Fruit fly (Drosophila melanogaster) whole organism, prepupa: Measurements from ENCODE around the gene Ent1.
A peak's percentile ranks its signal among the peaks of the same experiment; 100 is the strongest.

Experiments
- CG10631 ChIP-seq: fragments of 200-800 bp; sonication (Bioruptor generic); optimal IDR thresholded peaks from 2 replicates; lab custom pipeline; 2016; ENCODE audit warnings: missing biosample characterization, missing genetic modification characterization
- CG11902 ChIP-seq: fragments of 200-800 bp; sonication (Bioruptor generic); optimal IDR thresholded peaks from 3 replicates; lab custom pipeline; 2016; ENCODE audit warnings: missing biosample characterization, missing genetic modification characterization
- CG15336 ChIP-seq: fragments of 200-800 bp; sonication (Bioruptor generic); IDR thresholded peaks from 2 replicates; pipeline ENCODE4 v1.3.6; 2022; ENCODE audit warnings: missing biosample characterization, missing genetic modification characterization
- CG16779 ChIP-seq: fragments of 200-800 bp; sonication (Bioruptor generic); optimal IDR thresholded peaks from 3 replicates; lab custom pipeline; 2017; ENCODE audit warnings: missing biosample characterization, mild to moderate bottlenecking, missing genetic modification characterization
- CG3032 ChIP-seq: fragments of 200-800 bp; optimal IDR thresholded peaks from 2 replicates; lab custom pipeline; 2019; ENCODE audit warnings: missing biosample characterization, mild to moderate bottlenecking, missing genetic modification characterization, moderate library complexity
- CG31627 ChIP-seq: fragments of 200-800 bp; sonication (Bioruptor generic); optimal IDR thresholded peaks from 3 replicates; lab custom pipeline; 2016; ENCODE audit warnings: missing biosample characterization, missing genetic modification characterization
- CG34406 ChIP-seq: fragments of 200-800 bp; sonication (Bioruptor generic); optimal IDR thresholded peaks from 3 replicates; lab custom pipeline; 2016; ENCODE audit warnings: missing biosample characterization, missing genetic modification characterization
- CG3919 ChIP-seq: fragments of 200-800 bp; sonication (Bioruptor generic); optimal IDR thresholded peaks from 3 replicates; lab custom pipeline; 2016; ENCODE audit warnings: missing biosample characterization, missing genetic modification characterization
- CG6792 ChIP-seq: fragments of 200-800 bp; sonication (Bioruptor generic); optimal IDR thresholded peaks from 3 replicates; lab custom pipeline; 2016; ENCODE audit warnings: missing biosample characterization, missing genetic modification characterization
- CG6808 ChIP-seq: fragments of 200-800 bp; sonication (Bioruptor generic); optimal IDR thresholded peaks from 3 replicates; lab custom pipeline; 2017; ENCODE audit warnings: missing biosample characterization, missing genetic modification characterization, mild to moderate bottlenecking, moderate library complexity, missing genetic modification reagents
- CG6854 ChIP-seq: fragments of 200-800 bp; sonication (Bioruptor generic); optimal IDR thresholded peaks from 2 replicates; lab custom pipeline; 2017; ENCODE audit warnings: missing biosample characterization, mild to moderate bottlenecking, missing genetic modification characterization
- CG8119 ChIP-seq: fragments of 200-800 bp; sonication (Bioruptor generic); IDR thresholded peaks from 3 replicates; pipeline ENCODE4 v1.3.6; 2022; ENCODE audit warnings: missing biosample characterization, missing genetic modification characterization
- CG8632 ChIP-seq: fragments of 200-800 bp; sonication (Bioruptor generic); optimal IDR thresholded peaks from 3 replicates; lab custom pipeline; 2016; ENCODE audit warnings: missing biosample characterization, missing genetic modification characterization
- Eip75B ChIP-seq: fragments of 200-800 bp; sonication (Bioruptor generic); optimal IDR thresholded peaks from 3 replicates; lab custom pipeline; 2016; ENCODE audit warnings: missing biosample characterization, missing genetic modification characterization
- Eip78C ChIP-seq: fragments of 200-800 bp; sonication (Bioruptor generic); peaks from one replicate; lab custom pipeline; 2016; ENCODE audit warnings: missing biosample characterization, missing genetic modification characterization
- Eip93F ChIP-seq: fragments of 200-800 bp; sonication (Bioruptor generic); optimal IDR thresholded peaks from 2 replicates; lab custom pipeline; 2016; ENCODE audit warnings: missing biosample characterization, mild to moderate bottlenecking, missing genetic modification characterization
- Ets21C ChIP-seq: fragments of 200-800 bp; sonication (Bioruptor generic); optimal IDR thresholded peaks from 3 replicates; lab custom pipeline; 2016; ENCODE audit warnings: missing biosample characterization, missing genetic modification characterization
- Ets96B ChIP-seq: fragments of 200-800 bp; optimal IDR thresholded peaks from 2 replicates; lab custom pipeline; 2019; ENCODE audit warnings: missing biosample characterization, mild to moderate bottlenecking, missing genetic modification characterization, moderate library complexity
- Gug ChIP-seq: fragments of 200-800 bp; sonication (Bioruptor generic); IDR thresholded peaks from 2 replicates; pipeline ENCODE4 v1.3.6; 2022; ENCODE audit warnings: missing biosample characterization, missing genetic modification characterization
- Hr39 ChIP-seq: fragments of 200-800 bp; sonication (Bioruptor generic); optimal IDR thresholded peaks from 2 replicates; lab custom pipeline; 2016; ENCODE audit warnings: missing biosample characterization, missing genetic modification characterization
- Hr4 ChIP-seq: fragments of 200-800 bp; sonication (Bioruptor generic); optimal IDR thresholded peaks from 3 replicates; lab custom pipeline; 2016; ENCODE audit warnings: missing biosample characterization, missing genetic modification characterization
- Lpt ChIP-seq: fragments of 200-800 bp; sonication (Bioruptor generic); optimal IDR thresholded peaks from 3 replicates; lab custom pipeline; 2016; ENCODE audit warnings: missing biosample characterization, missing genetic modification characterization
- Met ChIP-seq: fragments of 200-800 bp; sonication (Bioruptor generic); optimal IDR thresholded peaks from 3 replicates; lab custom pipeline; 2016; ENCODE audit warnings: missing biosample characterization, missing genetic modification characterization
- OdsH ChIP-seq: fragments of 200-800 bp; sonication (Bioruptor generic); optimal IDR thresholded peaks from 3 replicates; lab custom pipeline; 2016; ENCODE audit warnings: missing biosample characterization, missing genetic modification characterization
- Smox ChIP-seq: fragments of 200-800 bp; sonication (Bioruptor generic); optimal IDR thresholded peaks from 3 replicates; lab custom pipeline; 2016; ENCODE audit warnings: missing biosample characterization, missing genetic modification characterization
- Sox102F ChIP-seq: fragments of 200-800 bp; sonication (Bioruptor generic); optimal IDR thresholded peaks from 2 replicates; lab custom pipeline; 2016; ENCODE audit warnings: missing biosample characterization, mild to moderate bottlenecking, missing genetic modification characterization
- Sox14 ChIP-seq: fragments of 200-800 bp; sonication (Bioruptor generic); optimal IDR thresholded peaks from 3 replicates; lab custom pipeline; 2016; ENCODE audit warnings: missing biosample characterization, missing genetic modification characterization
- Sox15 ChIP-seq: fragments of 200-800 bp; sonication (Bioruptor generic); optimal IDR thresholded peaks from 3 replicates; lab custom pipeline; 2016; ENCODE audit warnings: missing biosample characterization, missing genetic modification characterization
- acj6 ChIP-seq: fragments of 200-800 bp; sonication (Bioruptor generic); optimal IDR thresholded peaks from 3 replicates; lab custom pipeline; 2016; ENCODE audit warnings: missing biosample characterization, missing genetic modification characterization
- cyc ChIP-seq: fragments of 200-800 bp; sonication (Bioruptor generic); optimal IDR thresholded peaks from 3 replicates; lab custom pipeline; 2016; ENCODE audit warnings: missing biosample characterization, missing genetic modification characterization
- dsx ChIP-seq: fragments of 200-800 bp; optimal IDR thresholded peaks from 3 replicates; lab custom pipeline; 2019; ENCODE audit warnings: missing biosample characterization, mild to moderate bottlenecking, missing genetic modification characterization, moderate library complexity; ENCODE audit not compliant: poor library complexity, severe bottlenecking
- eg ChIP-seq: fragments of 200-800 bp; sonication (Bioruptor generic); IDR thresholded peaks from 3 replicates; pipeline ENCODE4 v1.3.6; 2022; ENCODE audit warnings: missing biosample characterization, missing genetic modification characterization
- esn ChIP-seq: fragments of 200-800 bp; sonication (Bioruptor generic); optimal IDR thresholded peaks from 2 replicates; lab custom pipeline; 2016; ENCODE audit warnings: missing biosample characterization, mild to moderate bottlenecking, missing genetic modification characterization, moderate library complexity
- fd59A ChIP-seq: fragments of 200-800 bp; sonication (Bioruptor generic); optimal IDR thresholded peaks from 2 replicates; lab custom pipeline; 2017; ENCODE audit warnings: missing biosample characterization, mild to moderate bottlenecking, missing genetic modification characterization, missing genetic modification reagents
- lz ChIP-seq: fragments of 200-800 bp; sonication (Bioruptor generic); optimal IDR thresholded peaks from 3 replicates; lab custom pipeline; 2016; ENCODE audit warnings: missing biosample characterization, missing genetic modification characterization
- svp ChIP-seq: fragments of 200-800 bp; sonication (Bioruptor generic); peaks from one replicate; lab custom pipeline; 2016; ENCODE audit warnings: missing biosample characterization, missing genetic modification characterization
- topi ChIP-seq: fragments of 200-800 bp; sonication (Bioruptor generic); optimal IDR thresholded peaks from 3 replicates; lab custom pipeline; 2016; ENCODE audit warnings: missing biosample characterization, missing genetic modification characterization

Ent1 gene

DNA sequence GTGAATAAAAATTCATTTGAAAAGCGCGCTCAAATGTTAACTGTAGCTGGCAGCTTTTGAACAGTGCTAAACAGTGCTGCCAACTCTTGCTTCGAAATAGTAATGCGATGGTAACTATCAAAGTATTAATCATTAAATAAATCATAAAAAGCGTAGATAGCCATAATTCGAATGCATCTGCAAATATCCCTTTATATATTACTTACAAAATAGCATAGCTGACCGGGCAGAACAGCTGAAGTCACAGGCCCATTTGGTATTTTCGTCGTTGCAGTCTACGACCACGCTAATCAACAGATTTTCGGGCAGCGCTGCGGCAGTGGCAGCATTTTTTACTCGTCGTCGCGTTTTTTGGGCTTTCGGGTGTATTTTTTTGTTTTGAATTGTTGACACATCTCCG is 52.0 kb downstream of the Ent1 start, which contains the start of gene Plc21C:
TSS of gene Plc21C (plus strand) at position 290 of the 400 bp plus-strand sequence.
- no peak for TF ChIP-seq Gug (GFP tag; lab: Robert Waterston, UW)
- TF ChIP-seq esn (GFP tag; lab: Kevin White, UChicago) = peak; percentile 51
- peak; percentile 29 for TF ChIP-seq OdsH (GFP tag; lab: Kevin White, UChicago)
- TF ChIP-seq cyc (GFP tag; lab: Kevin White, UChicago) = peak; percentile 41
- TF ChIP-seq CG16779 = peak; percentile 34
- peak; percentile 40 for TF ChIP-seq Hr4
- no peak for TF ChIP-seq CG34406
- peak; percentile 45 for TF ChIP-seq Eip93F (GFP tag; lab: Kevin White, UChicago)
- peak; percentile 57 for TF ChIP-seq Eip75B (GFP tag; lab: Kevin White, UChicago)
- no peak for TF ChIP-seq CG6792 (GFP tag; lab: Kevin White, UChicago)
- TF ChIP-seq lz (GFP tag; lab: Kevin White, UChicago) = peak; percentile 43
- TF ChIP-seq Ets96B = peak; percentile 2
- no peak for TF ChIP-seq CG8119 (GFP tag; lab: Robert Waterston, UW)
- TF ChIP-seq topi (GFP tag; lab: Kevin White, UChicago) = peak; percentile 39
- peak; percentile 37 for TF ChIP-seq CG3919 (GFP tag; lab: Kevin White, UChicago)
- peak; percentile 2 for TF ChIP-seq CG11902 (GFP tag; lab: Kevin White, UChicago)
- TF ChIP-seq Sox15 (GFP tag; lab: Kevin White, UChicago) = peak; percentile 2
- peak; percentile 91 for TF ChIP-seq CG6808 (GFP tag; lab: Kevin White, UChicago)
- TF ChIP-seq Smox = peak; percentile 43
- TF ChIP-seq CG10631 (GFP tag; lab: Kevin White, UChicago) = peak; percentile 34
- TF ChIP-seq CG31627 = peak; percentile 61
- TF ChIP-seq Met (GFP tag; lab: Kevin White, UChicago) = peak; percentile 4
- peak; percentile 55 for TF ChIP-seq Hr39
- TF ChIP-seq dsx (GFP tag; lab: Kevin White, UChicago) = peak; percentile 29
- TF ChIP-seq CG6854 (GFP tag; lab: Kevin White, UChicago) = no peak
- TF ChIP-seq Sox102F (GFP tag; lab: Kevin White, UChicago) = peak; percentile 33
- peak; percentile 76 for TF ChIP-seq svp (GFP tag; lab: Kevin White, UChicago)
- peak; percentile 77 for TF ChIP-seq Eip78C (GFP tag; lab: Kevin White, UChicago)
- peak; percentile 32 for TF ChIP-seq CG3032 (tag; lab: Kevin White, UChicago)
- TF ChIP-seq eg = no peak
- TF ChIP-seq Ets21C (GFP tag; lab: Kevin White, UChicago) = peak; percentile 47
- peak; percentile 39 for TF ChIP-seq acj6 (GFP tag; lab: Kevin White, UChicago)
- peak; percentile 67 for TF ChIP-seq Sox14 (GFP tag; lab: Kevin White, UChicago)
- no peak for TF ChIP-seq CG8632 (GFP tag; lab: Kevin White, UChicago)
- no peak for TF ChIP-seq CG15336
- no peak for TF ChIP-seq fd59A (GFP tag; lab: Kevin White, UChicago)
- TF ChIP-seq Lpt (GFP tag; lab: Kevin White, UChicago) = no peak
- TF ChIP-seq, all 60 proteins: peak for 27
